Worm (Caenorhabditis elegans): Measurements from ENCODE around the gene ZK455.5.

- no peak for TF ChIP-seq ztf-29 (GFP tag; IDR thresholded peaks at IDR 0.05)
- TF ChIP-seq klf-2 (GFP tag; conservative IDR thresholded peaks at IDR 0.05) = no peak
- TF ChIP-seq flt-1 (GFP tag; IDR thresholded peaks at IDR 0.05) = no peak
- TF ChIP-seq cog-1 (tag; optimal IDR thresholded peaks at IDR 0.05) = no peak
- no peak for TF ChIP-seq T22C8.4 (GFP tag; IDR thresholded peaks at IDR 0.05)
- no peak for TF ChIP-seq tab-1 (GFP tag; IDR thresholded peaks at IDR 0.05)
- no peak for TF ChIP-seq med-1 (GFP tag; optimal IDR thresholded peaks at IDR 0.05; ENCODE audit: insufficient read depth)
Observed at ce11 chrX:11286246-11286645, 40.5 kb downstream of the ZK455.5 start, which contains the start of gene F38B2.3.

Data from whole organism, midembryonic.